Fruit fly (Drosophila melanogaster) whole organism, pupa: ENCODE data around the gene CG44195.

Experiments used
- CG14655 ChIP-seq: fragments of 200-800 bp; sonication (Bioruptor generic); optimal IDR thresholded peaks from 3 replicates; lab custom pipeline; 2017; ENCODE audit warnings: mild to moderate bottlenecking, missing biosample characterization, missing genetic modification reagents, missing genetic modification characterization
- CG15710 ChIP-seq: fragments of 200-800 bp; sonication (Bioruptor generic); optimal IDR thresholded peaks from 2 replicates; lab custom pipeline; 2018; ENCODE audit warnings: missing biosample characterization, mild to moderate bottlenecking, missing genetic modification characterization, moderate library complexity
- CG32121 ChIP-seq: fragments of 200-800 bp; sonication (Bioruptor generic); IDR thresholded peaks from 2 replicates; pipeline ENCODE4 v1.3.6; 2022; ENCODE audit warnings: missing biosample characterization, missing genetic modification characterization
- CG4496 ChIP-seq: fragments of 200-800 bp; sonication (Bioruptor generic); IDR thresholded peaks from 3 replicates; pipeline ENCODE4 v1.3.6; 2022; ENCODE audit warnings: missing biosample characterization, missing genetic modification characterization
- CG8159 ChIP-seq: fragments of 200-800 bp; sonication (Bioruptor generic); optimal IDR thresholded peaks from 3 replicates; lab custom pipeline; 2018; ENCODE audit warnings: missing biosample characterization, mild to moderate bottlenecking, missing genetic modification characterization, moderate library complexity
- CG8301 ChIP-seq: fragments of 200-800 bp; sonication (Bioruptor generic); optimal IDR thresholded peaks from 2 replicates; lab custom pipeline; 2018; ENCODE audit warnings: missing biosample characterization, mild to moderate bottlenecking, missing genetic modification characterization
- Pif1A ChIP-seq: fragments of 200-800 bp; sonication (Bioruptor generic); optimal IDR thresholded peaks from 3 replicates; lab custom pipeline; 2016; ENCODE audit warnings: missing biosample characterization, missing genetic modification characterization
- Pif1B ChIP-seq: fragments of 200-800 bp; sonication (Bioruptor generic); optimal IDR thresholded peaks from 3 replicates; lab custom pipeline; 2016; ENCODE audit warnings: missing biosample characterization, missing genetic modification characterization
- gl ChIP-seq: fragments of 200-800 bp; sonication (Bioruptor generic); optimal IDR thresholded peaks from 2 replicates; lab custom pipeline; 2018; ENCODE audit warnings: missing biosample characterization, mild to moderate bottlenecking, missing genetic modification characterization
- rn ChIP-seq: fragments of 200-800 bp; sonication (Bioruptor generic); IDR thresholded peaks from 2 replicates; pipeline ENCODE4 v1.3.6; 2022; ENCODE audit warnings: missing biosample characterization, missing genetic modification characterization

dm6 chr3L:7650968-7651367 is 44.5 kb downstream of the CG44195 start, which contains the start of gene PGRP-SD:
- TF ChIP-seq Pif1B (GFP tag; lab: Kevin White, UChicago) = no peak
- no peak for TF ChIP-seq CG8159 (tag; lab: Kevin White, UChicago)
- TF ChIP-seq rn = no peak
- no peak for TF ChIP-seq CG15710 (tag; lab: Kevin White, UChicago)
- no peak for TF ChIP-seq gl (tag; lab: Kevin White, UChicago)
- no peak for TF ChIP-seq CG32121 (GFP tag; lab: Robert Waterston, UW)
- no peak for TF ChIP-seq Pif1A (GFP tag; lab: Kevin White, UChicago)
- no peak for TF ChIP-seq CG4496
- TF ChIP-seq CG8301 (tag; lab: Kevin White, UChicago) = no peak
- TF ChIP-seq CG14655 (GFP tag; lab: Kevin White, UChicago) = no peak
